Fruit fly (Drosophila melanogaster): ENCODE data around the gene Keap1.

Keap1 gene

dm6 chr3R:17048867-17049266 is 30.9 kb downstream of the Keap1 start (continued):
- TF ChIP-seq CG7556 (GFP tag; optimal IDR thresholded peaks at IDR 0.05) = peak; percentile 68
- peak; percentile 27; the same call in 1 of the 2 replicates for TF ChIP-seq CG3847 (GFP tag; IDR thresholded peaks at IDR 0.05)
- peak; percentile 52 for TF ChIP-seq grau (tag; optimal IDR thresholded peaks at IDR 0.05)
- peak; percentile 31 for TF ChIP-seq CG16815 (GFP tag; optimal IDR thresholded peaks at IDR 0.05)
- TF ChIP-seq Tbp (GFP tag; optimal IDR thresholded peaks at IDR 0.05) = no peak
- TF ChIP-seq dmrt11E (tag; optimal IDR thresholded peaks at IDR 0.05) = peak; percentile 63
- no peak for TF ChIP-seq CG16779 (GFP tag; IDR thresholded peaks at IDR 0.05)
- TF ChIP-seq lmd (GFP tag; IDR thresholded peaks at IDR 0.05) = 0 out of 2 replicates have a peak, but pooled peaks have one; percentile 12
- TF ChIP-seq dmrt99B (tag; optimal IDR thresholded peaks at IDR 0.05) = no peak
- peak; percentile 35 for TF ChIP-seq CG10979 (tag; optimal IDR thresholded peaks at IDR 0.05)
- peak in 1 of 2 experiments; percentile 11 for TF ChIP-seq dpn (GFP tag; optimal IDR thresholded peaks at IDR 0.05)
- TF ChIP-seq Ssrp (tag; optimal IDR thresholded peaks at IDR 0.05) = peak; percentile 54
- TF ChIP-seq slp2 (GFP tag; optimal IDR thresholded peaks at IDR 0.05) = no peak
- peak in 1 of 3 experiments; percentile 41 for TF ChIP-seq lola (GFP tag; optimal IDR thresholded peaks at IDR 0.05)
- peak; percentile 28 for TF ChIP-seq Hr3 (GFP tag; optimal IDR thresholded peaks at IDR 0.05)
- TF ChIP-seq so (GFP tag; IDR thresholded peaks at IDR 0.05) = 0 out of 3 replicates have a peak, but pooled peaks have one; percentile 12
- peak in 1 of 2 experiments; percentile 42 for TF ChIP-seq bsh (GFP tag; optimal IDR thresholded peaks at IDR 0.05)
- TF ChIP-seq dysf (GFP tag; IDR thresholded peaks at IDR 0.05) = peak; percentile 57; the same call in 1 of the 3 replicates
- peak; percentile 40 for TF ChIP-seq CG13424 (tag; optimal IDR thresholded peaks at IDR 0.05)
- TF ChIP-seq phol (tag; optimal IDR thresholded peaks at IDR 0.05) = peak; percentile 26
- peak; percentile 39 for TF ChIP-seq CG8388 (GFP tag; optimal IDR thresholded peaks at IDR 0.05)
- no peak for TF ChIP-seq CG17568 (GFP tag; optimal IDR thresholded peaks at IDR 0.05)
- no peak for TF ChIP-seq CG34422 (GFP tag; IDR thresholded peaks at IDR 0.05)
- TF ChIP-seq nmo (GFP tag; optimal IDR thresholded peaks at IDR 0.05) = peak; percentile 52
- no peak for TF ChIP-seq CG10274 (GFP tag; optimal IDR thresholded peaks at IDR 0.05)
- peak; percentile 23 for TF ChIP-seq Xbp1 (GFP tag; optimal IDR thresholded peaks at IDR 0.05)
- TF ChIP-seq gem (tag; optimal IDR thresholded peaks at IDR 0.05) = peak; percentile 69
- TF ChIP-seq Hr78 (GFP tag; optimal IDR thresholded peaks at IDR 0.05) = no peak
- TF ChIP-seq usp (GFP tag; optimal IDR thresholded peaks at IDR 0.05) = no peak
- no peak for TF ChIP-seq CG31388 (GFP tag; optimal IDR thresholded peaks at IDR 0.05)
- peak; percentile 31 for TF ChIP-seq PHDP (tag; optimal IDR thresholded peaks at IDR 0.05)
- TF ChIP-seq prd (optimal IDR thresholded peaks at IDR 0.05) = no peak
- peak; percentile 51; the same call in 2 of the 3 replicates for TF ChIP-seq prd (GFP tag; IDR thresholded peaks at IDR 0.05)
- 0 out of 2 replicates have a peak, but pooled peaks have one; percentile 31 for TF ChIP-seq wor (GFP tag; IDR thresholded peaks at IDR 0.05)
- no peak for TF ChIP-seq pita (GFP tag; optimal IDR thresholded peaks at IDR 0.05)
- TF ChIP-seq CG6683 (GFP tag; optimal IDR thresholded peaks at IDR 0.05) = peak; percentile 16
- no peak for TF ChIP-seq ken (GFP tag; IDR thresholded peaks at IDR 0.05)
- TF ChIP-seq gcm (GFP tag; optimal IDR thresholded peaks at IDR 0.05) = peak; percentile 23
- TF ChIP-seq CG2202 (tag; optimal IDR thresholded peaks at IDR 0.05) = peak; percentile 25
- no peak for TF ChIP-seq Fer2 (tag; optimal IDR thresholded peaks at IDR 0.05)
- TF ChIP-seq CG17359 (tag; optimal IDR thresholded peaks at IDR 0.05) = peak; percentile 7
- TF ChIP-seq Drgx (GFP tag; IDR thresholded peaks at IDR 0.05) = peak; percentile 18; the same call in 1 of the 2 replicates
- peak; percentile 31 for TF ChIP-seq CG13775 (GFP tag; optimal IDR thresholded peaks at IDR 0.05)
- TF ChIP-seq CG3407 (GFP tag; optimal IDR thresholded peaks at IDR 0.05) = peak; percentile 11
- TF ChIP-seq onecut (GFP tag; IDR thresholded peaks at IDR 0.05) = no peak
- no peak for TF ChIP-seq CG13287 (GFP tag; IDR thresholded peaks at IDR 0.05; ENCODE audit: partially characterized antibody)
- peak; percentile 63 for TF ChIP-seq CG17361 (GFP tag; IDR thresholded peaks at IDR 0.05)
- peak; percentile 13; the same call in 1 of the 3 replicates for TF ChIP-seq CG2889 (GFP tag; IDR thresholded peaks at IDR 0.05)
- TF ChIP-seq Med (GFP tag) = peak; percentile 49
- TF ChIP-seq D19A (tag; optimal IDR thresholded peaks at IDR 0.05) = peak; percentile 8

All from whole organism, embryonic.